Worm (Caenorhabditis elegans) whole organism, L3 larva: Measurements from ENCODE around the gene str-172.
A peak's percentile ranks its signal among the peaks of the same experiment; 100 is the strongest.

ENCODE experiments used
- R02D3.7 ChIP-seq: fragments of 150-350 bp; optimal IDR thresholded peaks from 2 replicates; lab custom pipeline; 2014; ENCODE audit warnings: missing biosample characterization, missing genetic modification characterization
- ZK546.5 ChIP-seq: sonication (generic microtip); optimal IDR thresholded peaks from 2 replicates; lab custom pipeline; 2017; ENCODE audit warnings: missing biosample characterization, missing genetic modification characterization
- aly-2 ChIP-seq: fragments of 150-350 bp; optimal IDR thresholded peaks from 2 replicates; lab custom pipeline; 2014; ENCODE audit warnings: missing biosample characterization, missing genetic modification characterization
- ama-1 ChIP-seq: fragments of 150-350 bp; optimal IDR thresholded peaks from 2 replicates; lab custom pipeline; 2018
- ceh-16 ChIP-seq: sonication (generic microtip); optimal IDR thresholded peaks from 2 replicates; lab custom pipeline; 2017; ENCODE audit warnings: missing biosample characterization, missing genetic modification characterization
- ceh-28 ChIP-seq: fragments of 150-350 bp; optimal IDR thresholded peaks from 2 replicates; lab custom pipeline; 2014; ENCODE audit warnings: missing biosample characterization, missing genetic modification reagents, missing genetic modification characterization
- ceh-82 ChIP-seq: fragments of 150-350 bp; optimal IDR thresholded peaks from 2 replicates; lab custom pipeline; 2014; ENCODE audit warnings: missing biosample characterization, missing genetic modification characterization
- ceh-9 ChIP-seq: sonication (generic microtip); optimal IDR thresholded peaks from 2 replicates; lab custom pipeline; 2018; ENCODE audit warnings: missing biosample characterization, missing genetic modification characterization
- daf-12 ChIP-seq: fragments of 150-350 bp; optimal IDR thresholded peaks from 2 replicates; lab custom pipeline; 2014; ENCODE audit warnings: missing biosample characterization, missing genetic modification reagents, missing genetic modification characterization
- egl-27 ChIP-seq: sonication (generic microtip); optimal IDR thresholded peaks from 4 replicates; lab custom pipeline; 2017; ENCODE audit warnings: missing biosample characterization, missing genetic modification reagents, missing genetic modification characterization
- egl-5 ChIP-seq: fragments of 150-350 bp; optimal IDR thresholded peaks from 2 replicates; lab custom pipeline; 2017; ENCODE audit warnings: missing biosample characterization, missing genetic modification reagents, missing genetic modification characterization, inconsistent platforms
- elt-1 ChIP-seq: fragments of 150-350 bp; optimal IDR thresholded peaks from 2 replicates; lab custom pipeline; 2014; ENCODE audit warnings: missing biosample characterization, missing genetic modification characterization
- elt-2 ChIP-seq: sonication (generic microtip); optimal IDR thresholded peaks from 2 replicates; lab custom pipeline; 2016; ENCODE audit warnings: missing genetic modification reagents, mild to moderate bottlenecking, missing genetic modification characterization, missing compliant biosample characterization
- elt-3 ChIP-seq, 3 experiments: fragments of 150-350 bp in 1 of 3; sonication (generic microtip) in 2 of 3; optimal IDR thresholded peaks; 2 replicates in 2 of 3; 4 replicates in 1 of 3; lab custom pipeline; 2014 to 2017; ENCODE audit warnings: missing biosample characterization in 3 of 3, missing genetic modification characterization in 3 of 3
- eor-1 ChIP-seq, 2 experiments: fragments of 150-350 bp; optimal IDR thresholded peaks; 2 replicates each; lab custom pipeline; 2014 to 2018; ENCODE audit warnings: missing biosample characterization in 2 of 2, missing genetic modification characterization in 2 of 2
- fkh-10 ChIP-seq: sonication (generic microtip); optimal IDR thresholded peaks from 2 replicates; lab custom pipeline; 2017; ENCODE audit warnings: missing biosample characterization, missing genetic modification reagents, missing genetic modification characterization
- fkh-2 ChIP-seq: fragments of 150-350 bp; optimal IDR thresholded peaks from 2 replicates; lab custom pipeline; 2014; ENCODE audit warnings: missing biosample characterization, missing genetic modification reagents, missing genetic modification characterization
- fos-1 ChIP-seq: fragments of 150-350 bp; optimal IDR thresholded peaks from 2 replicates; lab custom pipeline; 2014; ENCODE audit warnings: missing biosample characterization, missing genetic modification characterization
- hmg-11 ChIP-seq: sonication (generic microtip); optimal IDR thresholded peaks from 2 replicates; lab custom pipeline; 2016; ENCODE audit warnings: missing genetic modification characterization, missing compliant biosample characterization
- jun-1 ChIP-seq: fragments of 150-350 bp; optimal IDR thresholded peaks from 2 replicates; lab custom pipeline; 2014; ENCODE audit warnings: missing biosample characterization, missing genetic modification reagents, missing genetic modification characterization
- lin-15B ChIP-seq: fragments of 150-350 bp; optimal IDR thresholded peaks from 2 replicates; lab custom pipeline; 2014; ENCODE audit warnings: missing biosample characterization, missing genetic modification characterization
- lin-39 ChIP-seq: fragments of 150-350 bp; optimal IDR thresholded peaks from 2 replicates; lab custom pipeline; 2018; ENCODE audit warnings: missing biosample characterization, missing genetic modification reagents, missing genetic modification characterization
- lsy-12 ChIP-seq: sonication (generic microtip); optimal IDR thresholded peaks from 2 replicates; lab custom pipeline; 2016; ENCODE audit warnings: mild to moderate bottlenecking, missing genetic modification characterization, missing compliant biosample characterization
- mdl-1 ChIP-seq: fragments of 150-350 bp; optimal IDR thresholded peaks from 2 replicates; lab custom pipeline; 2014; ENCODE audit warnings: missing biosample characterization, missing genetic modification characterization
- mml-1 ChIP-seq: fragments of 150-350 bp; sonication (generic microtip); optimal IDR thresholded peaks from 3 replicates; lab custom pipeline; 2014; ENCODE audit warnings: missing biosample characterization, missing genetic modification characterization
- nhr-11 ChIP-seq: fragments of 150-350 bp; optimal IDR thresholded peaks from 2 replicates; lab custom pipeline; 2014; ENCODE audit warnings: missing biosample characterization, missing genetic modification characterization
- nhr-237 ChIP-seq: fragments of 150-350 bp; optimal IDR thresholded peaks from 2 replicates; lab custom pipeline; 2014; ENCODE audit warnings: missing biosample characterization, missing genetic modification characterization
- nhr-25 ChIP-seq: sonication (generic microtip); optimal IDR thresholded peaks from 2 replicates; lab custom pipeline; 2017; ENCODE audit warnings: missing biosample characterization, missing genetic modification characterization
- nhr-43 ChIP-seq: sonication (generic microtip); optimal IDR thresholded peaks from 2 replicates; lab custom pipeline; 2016; ENCODE audit warnings: mild to moderate bottlenecking, missing genetic modification characterization, missing compliant biosample characterization; ENCODE audit not compliant: poor library complexity, severe bottlenecking
- nhr-67 ChIP-seq: fragments of 150-350 bp; optimal IDR thresholded peaks from 2 replicates; lab custom pipeline; 2014; ENCODE audit warnings: missing biosample characterization, missing genetic modification characterization
- nhr-76 ChIP-seq: fragments of 150-350 bp; sonication (generic microtip); optimal IDR thresholded peaks from 5 replicates; lab custom pipeline; 2014; ENCODE audit warnings: missing biosample characterization, missing genetic modification characterization
- nhr-77 ChIP-seq: fragments of 150-350 bp; optimal IDR thresholded peaks from 2 replicates; lab custom pipeline; 2014; ENCODE audit warnings: missing biosample characterization, missing genetic modification characterization
- pha-4 ChIP-seq: fragments of 150-350 bp; optimal IDR thresholded peaks from 2 replicates; lab custom pipeline; 2014; ENCODE audit warnings: missing biosample characterization, missing genetic modification reagents, missing genetic modification characterization
- sea-2 ChIP-seq: fragments of 150-350 bp; sonication (generic microtip); optimal IDR thresholded peaks from 4 replicates; lab custom pipeline; 2014; ENCODE audit warnings: missing biosample characterization, missing genetic modification reagents, missing genetic modification characterization
- skn-1 ChIP-seq: fragments of 150-350 bp; optimal IDR thresholded peaks from 2 replicates; lab custom pipeline; 2014; ENCODE audit warnings: missing biosample characterization, missing genetic modification characterization
- snpc-4 ChIP-seq: fragments of 150-350 bp; optimal IDR thresholded peaks from 2 replicates; lab custom pipeline; 2014; ENCODE audit warnings: missing biosample characterization, missing genetic modification characterization
- unc-62 ChIP-seq: fragments of 150-350 bp; sonication (generic microtip); optimal IDR thresholded peaks from 4 replicates; lab custom pipeline; 2014; ENCODE audit warnings: missing biosample characterization, missing genetic modification reagents, missing genetic modification characterization
- ztf-11 ChIP-seq: fragments of 150-350 bp; optimal IDR thresholded peaks from 2 replicates; lab custom pipeline; 2014; ENCODE audit warnings: missing biosample characterization, missing genetic modification characterization
- ztf-4 ChIP-seq: fragments of 150-350 bp; optimal IDR thresholded peaks from 2 replicates; lab custom pipeline; 2014; ENCODE audit warnings: missing biosample characterization, missing genetic modification characterization

Gene str-172

DNA sequence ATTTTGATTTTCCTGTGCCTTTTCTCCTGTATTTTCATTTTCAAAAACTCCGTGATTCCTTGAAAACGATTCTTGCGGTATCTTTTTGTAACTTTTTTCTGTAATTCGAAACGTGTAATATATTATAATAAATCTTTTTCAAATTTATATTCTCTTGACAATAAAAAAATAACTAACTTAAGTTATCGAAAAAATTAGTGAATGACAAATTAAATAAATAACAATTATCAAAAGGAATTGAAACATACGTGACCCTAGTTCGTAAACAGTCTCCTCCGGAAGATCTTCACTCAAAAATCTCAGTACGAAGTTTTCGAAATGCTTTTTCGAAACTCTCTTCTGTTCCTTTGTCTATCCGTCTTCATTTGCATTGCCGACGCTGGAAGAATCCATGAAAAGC lies 23.0 kb upstream of the str-172 start, which contains the start of gene T08B6.9:
Gene T08B6.9, plus strand, starts transcription at position 301 of the 400 bp plus-strand sequence.
- TF ChIP-seq pha-4 (tag; lab: Kevin White, UChicago) (no peak), eor-1 (tag; optimal IDR thresholded peaks at IDR 0.05; lab: Kevin White, UChicago) (no peak), nhr-237 (tag; lab: Kevin White, UChicago) (no peak), nhr-76 (tag; lab: Kevin White, UChicago) (no peak), fkh-10 (no peak), ceh-16 (tag; lab: Kevin White, UChicago) (no peak)

ce11 chrIV:4889613-4890012 lies 22.1 kb upstream of the str-172 start, which contains the start of gene sgnh-1:
Gene sgnh-1 (plus strand): TSS chrIV:4889913.
- TF ChIP-seq nhr-67 (tag; lab: Kevin White, UChicago) = no peak
- TF ChIP-seq elt-1 (tag; lab: Kevin White, UChicago) = no peak
- no peak for TF ChIP-seq egl-5 (tag; lab: Kevin White, UChicago)
- no peak for TF ChIP-seq R02D3.7 (tag; lab: Kevin White, UChicago)
- TF ChIP-seq snpc-4 (tag; lab: Kevin White, UChicago) = no peak
- no peak for TF ChIP-seq lin-39 (tag; lab: Kevin White, UChicago)
- no peak for TF ChIP-seq ceh-28
- TF ChIP-seq mml-1 (tag; lab: Kevin White, UChicago) = no peak
- no peak for TF ChIP-seq ceh-9 (tag; lab: Kevin White, UChicago)
- no peak for TF ChIP-seq elt-2 (tag; lab: Kevin White, UChicago)
- no peak for TF ChIP-seq egl-27
- TF ChIP-seq hmg-11 = no peak
- no peak for TF ChIP-seq eor-1 (tag; optimal IDR thresholded peaks at IDR 0.05; lab: Kevin White, UChicago)
- TF ChIP-seq pha-4 (tag; lab: Kevin White, UChicago) = no peak
- TF ChIP-seq nhr-43 = no peak
- no peak for TF ChIP-seq ama-1
- no peak for TF ChIP-seq ztf-4 (tag; lab: Kevin White, UChicago)
- no peak for TF ChIP-seq nhr-237 (tag; lab: Kevin White, UChicago)

DNA sequence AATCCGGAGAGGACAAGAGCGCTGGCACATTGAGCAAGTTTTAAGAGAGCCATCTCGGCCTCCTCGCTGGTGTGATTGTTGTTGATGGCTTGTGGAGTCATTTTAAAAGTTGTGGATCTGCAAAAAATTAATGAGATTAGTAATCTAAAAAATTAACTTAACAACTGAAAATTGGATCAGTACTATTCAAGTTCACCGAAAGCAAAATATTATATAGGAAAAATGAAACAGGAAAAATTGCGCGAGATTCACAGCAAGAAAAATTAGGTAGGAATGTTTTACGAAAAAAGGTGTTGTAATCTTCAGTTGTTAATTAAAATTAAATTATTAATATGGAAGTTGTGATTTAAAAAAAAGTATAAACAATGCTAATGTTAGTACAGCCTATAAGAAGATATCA lies 19.7 kb upstream of the str-172 start, which contains the start of gene T08B6.1:
Gene T08B6.1, minus strand, starts transcription at position 101 of the 400 bp plus-strand sequence.
- TF ChIP-seq jun-1 (tag; lab: Kevin White, UChicago) (no peak), egl-5 (tag; lab: Kevin White, UChicago) (no peak), egl-27 (no peak), eor-1 (tag; optimal IDR thresholded peaks at IDR 0.05; lab: Kevin White, UChicago) (no peak), ztf-4 (tag; lab: Kevin White, UChicago) (no peak), mml-1 (tag; lab: Kevin White, UChicago) (no peak), lin-39 (tag; lab: Kevin White, UChicago) (no peak), ztf-11 (tag; lab: Kevin White, UChicago) (no peak), lin-15B (tag; lab: Kevin White, UChicago) (no peak), hmg-11 (no peak), lsy-12 (tag; lab: Kevin White, UChicago) (no peak), nhr-11 (tag; lab: Kevin White, UChicago) (no peak), ceh-82 (no peak), elt-3 (tag; optimal IDR thresholded peaks at IDR 0.05; lab: Kevin White, UChicago) (no peak), sea-2 (GFP tag; lab: Kevin White, UChicago) (no peak), pha-4 (tag; lab: Kevin White, UChicago) (no peak), ceh-16 (tag; lab: Kevin White, UChicago) (no peak)

DNA sequence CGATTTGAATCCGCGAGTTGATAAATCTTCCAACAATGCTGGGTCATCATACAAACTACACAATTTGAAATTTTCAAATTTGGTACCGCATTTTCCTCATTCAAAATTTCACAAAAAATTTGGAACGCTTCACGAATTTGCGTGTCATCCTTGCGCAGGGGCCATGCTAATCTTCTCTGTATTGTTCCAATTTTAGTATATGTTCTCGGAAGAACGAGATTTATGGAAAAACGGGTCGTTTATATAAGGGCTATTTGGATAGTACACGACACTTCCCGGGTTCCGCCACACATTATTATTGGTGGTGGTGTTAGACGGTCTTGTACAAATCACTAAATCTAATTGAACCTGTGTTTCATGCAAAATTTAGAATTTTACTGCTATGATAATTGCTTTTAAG lies 17.9 kb upstream of the str-172 start:
- TF ChIP-seq fkh-2 (no peak), ztf-11 (tag; lab: Kevin White, UChicago) (no peak), skn-1 (no peak), R02D3.7 (tag; lab: Kevin White, UChicago) (no peak)

DNA sequence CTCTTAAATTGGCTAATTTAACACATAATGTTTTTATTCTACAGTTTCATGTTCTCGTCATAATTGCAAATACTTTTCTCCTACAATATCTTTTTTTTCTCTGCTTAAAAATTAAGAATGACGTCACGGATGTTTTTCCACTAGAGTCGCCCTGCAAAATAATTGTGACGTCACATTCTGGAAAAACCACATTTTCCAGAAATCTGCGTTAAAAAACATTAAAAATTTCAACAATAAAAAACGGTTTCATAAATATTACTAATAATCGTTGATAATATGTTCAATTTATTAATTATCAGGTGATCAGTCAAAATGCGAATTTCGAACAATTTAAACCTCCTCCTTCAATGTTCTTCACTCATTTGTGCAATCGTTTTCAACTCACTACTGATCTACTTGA lies 16.5 kb upstream of the str-172 start, which contains the start of gene str-166:
Gene str-166, plus strand, starts transcription at position 301 of the 400 bp plus-strand sequence.
- TF ChIP-seq sea-2 (GFP tag; lab: Kevin White, UChicago) = no peak
- no peak for TF ChIP-seq nhr-77

DNA sequence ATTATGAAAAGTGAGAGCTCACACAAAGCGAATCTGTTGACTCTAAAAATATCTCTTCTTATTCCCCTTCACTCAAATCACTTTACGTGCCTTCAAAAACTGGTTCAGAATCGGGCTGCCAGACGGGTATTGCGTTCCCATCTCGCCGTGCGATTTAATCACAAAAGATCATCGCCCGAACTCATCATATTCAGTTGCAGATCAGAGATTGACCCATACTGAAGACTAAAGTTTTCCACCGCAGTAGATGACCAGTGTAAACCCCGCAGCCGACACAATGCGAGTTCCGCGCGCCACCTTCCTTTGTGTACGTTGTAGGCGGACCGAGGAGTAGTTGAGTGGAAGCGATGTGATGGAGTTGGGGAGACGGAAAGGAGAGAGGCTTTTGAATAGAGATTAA lies 13.1 kb upstream of the str-172 start:
- no peak for TF ChIP-seq aly-2 (tag; lab: Kevin White, UChicago)
- no peak for TF ChIP-seq nhr-77
- TF ChIP-seq ztf-11 (tag; lab: Kevin White, UChicago) = no peak
- no peak for TF ChIP-seq nhr-11 (tag; lab: Kevin White, UChicago)
- TF ChIP-seq sea-2 (GFP tag; lab: Kevin White, UChicago) = no peak
- no peak for TF ChIP-seq eor-1 (tag; optimal IDR thresholded peaks at IDR 0.05; lab: Kevin White, UChicago)
- no peak for TF ChIP-seq mdl-1 (tag; lab: Kevin White, UChicago)
- TF ChIP-seq elt-3 (tag; optimal IDR thresholded peaks at IDR 0.05; lab: Kevin White, UChicago) = peak in 1 of 3 experiments; percentile 49
- no peak for TF ChIP-seq ceh-28
- no peak for TF ChIP-seq nhr-67 (tag; lab: Kevin White, UChicago)
- TF ChIP-seq unc-62 (GFP tag; lab: Kevin White, UChicago) = peak; percentile 68
- TF ChIP-seq daf-12 (tag; lab: Kevin White, UChicago) = no peak
- TF ChIP-seq nhr-25 (tag; lab: Kevin White, UChicago) = peak; percentile 83
- no peak for TF ChIP-seq jun-1 (tag; lab: Kevin White, UChicago)
- TF ChIP-seq fos-1 (tag; lab: Kevin White, UChicago) = no peak
- TF ChIP-seq nhr-237 (tag; lab: Kevin White, UChicago) = no peak
- no peak for TF ChIP-seq lsy-12 (tag; lab: Kevin White, UChicago)
- no peak for TF ChIP-seq egl-5 (tag; lab: Kevin White, UChicago)
- peak; percentile 60 for TF ChIP-seq elt-1 (tag; lab: Kevin White, UChicago)
- TF ChIP-seq egl-27 = no peak
- TF ChIP-seq nhr-43 = peak; percentile 80
- no peak for TF ChIP-seq ceh-82
- no peak for TF ChIP-seq elt-2 (tag; lab: Kevin White, UChicago)
- TF ChIP-seq ZK546.5 (tag; lab: Kevin White, UChicago) = no peak
- peak; percentile 88 for TF ChIP-seq ama-1
- no peak for TF ChIP-seq nhr-76 (tag; lab: Kevin White, UChicago)
- peak; percentile 46 for TF ChIP-seq R02D3.7 (tag; lab: Kevin White, UChicago)
